Fruit fly (Drosophila melanogaster): ENCODE measurements around the gene Or85f.

Or85f gene

dm6 chr3R:9436358-9436972 is 38.5 kb downstream of the Or85f start (continued):
- peak; percentile 45; the same call in 1 of the 2 replicates for TF ChIP-seq Awh (GFP tag; IDR thresholded peaks at IDR 0.05)
- 0 out of 3 replicates have a peak, but pooled peaks have one; percentile 20 for TF ChIP-seq CG34422 (GFP tag; IDR thresholded peaks at IDR 0.05)
- TF ChIP-seq CG33557 (GFP tag; optimal IDR thresholded peaks at IDR 0.05), result no peak
- peak in 1 of 2 experiments; percentile 100 for TF ChIP-seq Hr78 (GFP tag; optimal IDR thresholded peaks at IDR 0.05)
- no peak for TF ChIP-seq grau (tag; optimal IDR thresholded peaks at IDR 0.05)
- TF ChIP-seq Hey (tag; optimal IDR thresholded peaks at IDR 0.05), result peak; percentile 24
- no peak for TF ChIP-seq vnd (GFP tag; IDR thresholded peaks at IDR 0.05; ENCODE audit: partially characterized antibody)
- TF ChIP-seq CG12236 (GFP tag; optimal IDR thresholded peaks at IDR 0.05), result no peak
- peak; percentile 92 for TF ChIP-seq CG34376 (GFP tag; optimal IDR thresholded peaks at IDR 0.05)
- no peak for TF ChIP-seq B-H2 (GFP tag; optimal IDR thresholded peaks at IDR 0.05)
- peak; percentile 39 for TF ChIP-seq BtbVII (GFP tag; optimal IDR thresholded peaks at IDR 0.05)
- TF ChIP-seq her (GFP tag; optimal IDR thresholded peaks at IDR 0.05), result peak; percentile 12
- peak; percentile 51 for TF ChIP-seq cg (GFP tag; optimal IDR thresholded peaks at IDR 0.05)
- no peak for TF ChIP-seq CG7963 (GFP tag; IDR thresholded peaks at IDR 0.05; ENCODE audit: partially characterized antibody)
- TF ChIP-seq CG18599 (GFP tag; optimal IDR thresholded peaks at IDR 0.05), result peak; percentile 41
- no peak for TF ChIP-seq gsb-n (tag; optimal IDR thresholded peaks at IDR 0.05)
- TF ChIP-seq Xrp1 (GFP tag; IDR thresholded peaks at IDR 0.05), result peak; percentile 4; the same call in 1 of the 2 replicates
- TF ChIP-seq sens-2 (GFP tag; IDR thresholded peaks at IDR 0.05), result 0 out of 2 replicates have a peak, but pooled peaks have one; percentile 38
- peak; percentile 99 for TF ChIP-seq cwo (GFP tag; optimal IDR thresholded peaks at IDR 0.05)
- peak; percentile 79 for TF ChIP-seq Deaf1 (tag; optimal IDR thresholded peaks at IDR 0.05)
- no peak for TF ChIP-seq CG4424 (GFP tag; optimal IDR thresholded peaks at IDR 0.05)
- peak; percentile 87 for TF ChIP-seq sd (tag; optimal IDR thresholded peaks at IDR 0.05)
- peak; percentile 81 for TF ChIP-seq kay (GFP tag; optimal IDR thresholded peaks at IDR 0.05)
- no peak for TF ChIP-seq HLH3B (GFP tag; IDR thresholded peaks at IDR 0.05)
- 0 out of 2 replicates have a peak, but pooled peaks have one; percentile 10 for TF ChIP-seq H2.0 (GFP tag; IDR thresholded peaks at IDR 0.05)
- TF ChIP-seq CG9932 (GFP tag; IDR thresholded peaks at IDR 0.05), result peak; percentile 38; the same call in 1 of the 2 replicates
- 0 out of 3 replicates have a peak, but pooled peaks have one; percentile 29 for TF ChIP-seq CG6791 (GFP tag; IDR thresholded peaks at IDR 0.05; ENCODE audit: partially characterized antibody)
- TF ChIP-seq CG6854 (GFP tag; optimal IDR thresholded peaks at IDR 0.05), result no peak
- no peak for TF ChIP-seq schlank (tag; optimal IDR thresholded peaks at IDR 0.05)
- TF ChIP-seq CG12104 (GFP tag; optimal IDR thresholded peaks at IDR 0.05), result no peak
- peak; percentile 21 for TF ChIP-seq CG7786 (GFP tag; optimal IDR thresholded peaks at IDR 0.05)
- TF ChIP-seq CG16813 (GFP tag; IDR thresholded peaks at IDR 0.05; ENCODE audit: partially characterized antibody), result no peak; the same call in 2 of the 3 replicates
- TF ChIP-seq zen2 (GFP tag; IDR thresholded peaks at IDR 0.05; ENCODE audit: partially characterized antibody), result peak; percentile 84; the same call in 2 of the 3 replicates
- no peak for TF ChIP-seq bbx (GFP tag; IDR thresholded peaks at IDR 0.05; ENCODE audit: partially characterized antibody)
- TF ChIP-seq CG10209 (GFP tag; optimal IDR thresholded peaks at IDR 0.05), result no peak
- peak; percentile 9; the same call in 1 of the 2 replicates for TF ChIP-seq CG14014 (GFP tag; IDR thresholded peaks at IDR 0.05)
- peak; percentile 42 for TF ChIP-seq gro (GFP tag; optimal IDR thresholded peaks at IDR 0.05)
- TF ChIP-seq Sox100B (GFP tag; optimal IDR thresholded peaks at IDR 0.05), result no peak
- no peak for TF ChIP-seq CG2712 (tag; optimal IDR thresholded peaks at IDR 0.05)
- no peak for TF ChIP-seq CG31224 (GFP tag; IDR thresholded peaks at IDR 0.05)
- no peak for TF ChIP-seq CG4854 (GFP tag; optimal IDR thresholded peaks at IDR 0.05)
- peak; percentile 80 for TF ChIP-seq CG3995 (GFP tag; optimal IDR thresholded peaks at IDR 0.05)
- peak; percentile 12 for TF ChIP-seq gcm (GFP tag; optimal IDR thresholded peaks at IDR 0.05)
- TF ChIP-seq CG15073 (GFP tag; optimal IDR thresholded peaks at IDR 0.05), result no peak
- TF ChIP-seq sc (optimal IDR thresholded peaks at IDR 0.05), result no peak
- no peak for TF ChIP-seq sc (GFP tag; optimal IDR thresholded peaks at IDR 0.05)
- peak; percentile 10 for TF ChIP-seq odd (GFP tag; optimal IDR thresholded peaks at IDR 0.05)
- no peak for TF ChIP-seq prd (optimal IDR thresholded peaks at IDR 0.05)
- no peak for TF ChIP-seq prd (GFP tag; IDR thresholded peaks at IDR 0.05)
